Fruit fly (Drosophila melanogaster) whole organism, embryonic: ENCODE data around the gene CG9393.

Experiments
- CG12744 ChIP-seq: fragments of 200-800 bp; sonication (Bioruptor generic); optimal IDR thresholded peaks from 2 replicates; lab custom pipeline; 2016; ENCODE audit warnings: missing biosample characterization, missing genetic modification characterization
- CG13424 ChIP-seq: fragments of 200-800 bp; sonication (Bioruptor generic); optimal IDR thresholded peaks from 2 replicates; lab custom pipeline; 2019; ENCODE audit warnings: missing biosample characterization, mild to moderate bottlenecking, missing genetic modification characterization, moderate library complexity
- CG14667 ChIP-seq: fragments of 200-800 bp; sonication (Bioruptor generic); IDR thresholded peaks from 2 replicates; pipeline ENCODE4 v1.3.6; 2022; ENCODE audit warnings: missing biosample characterization, missing genetic modification characterization
- CG15269 ChIP-seq: fragments of 200-800 bp; sonication (Bioruptor generic); optimal IDR thresholded peaks from 2 replicates; lab custom pipeline; 2018; ENCODE audit warnings: missing biosample characterization, mild to moderate bottlenecking, missing genetic modification characterization, moderate library complexity
- CG15514 ChIP-seq: fragments of 200-800 bp; sonication (Bioruptor generic); optimal IDR thresholded peaks from 3 replicates; lab custom pipeline; 2017; ENCODE audit warnings: missing biosample characterization, missing genetic modification characterization, mild to moderate bottlenecking, moderate library complexity, missing genetic modification reagents
- CG1647 ChIP-seq: fragments of 200-800 bp; sonication (Bioruptor generic); optimal IDR thresholded peaks from 3 replicates; lab custom pipeline; 2016; ENCODE audit warnings: missing biosample characterization, missing genetic modification characterization
- CG18011 ChIP-seq: fragments of 200-800 bp; sonication (Bioruptor generic); optimal IDR thresholded peaks from 2 replicates; lab custom pipeline; 2017; ENCODE audit warnings: missing biosample characterization, missing genetic modification characterization, mild to moderate bottlenecking, moderate library complexity, missing genotype
- CG18619 ChIP-seq: fragments of 200-800 bp; sonication (Bioruptor generic); optimal IDR thresholded peaks from 3 replicates; lab custom pipeline; 2017; ENCODE audit warnings: missing biosample characterization, mild to moderate bottlenecking, missing genetic modification characterization
- CG2116 ChIP-seq: fragments of 200-800 bp; sonication (Bioruptor generic); optimal IDR thresholded peaks from 3 replicates; lab custom pipeline; 2018; ENCODE audit warnings: missing biosample characterization, mild to moderate bottlenecking, missing genetic modification characterization
- CG30431 ChIP-seq: fragments of 200-800 bp; sonication (Bioruptor generic); optimal IDR thresholded peaks from 2 replicates; lab custom pipeline; 2017; ENCODE audit warnings: missing biosample characterization, missing genetic modification characterization
- CG3726 ChIP-seq: fragments of 200-800 bp; sonication (Bioruptor generic); IDR thresholded peaks from 3 replicates; pipeline ENCODE4, ENCODE4 v1.3.6; 2022; ENCODE audit warnings: missing biosample characterization, missing genetic modification characterization
- CG5180 ChIP-seq: fragments of 200-800 bp; sonication (Bioruptor generic); optimal IDR thresholded peaks from 3 replicates; lab custom pipeline; 2017; ENCODE audit warnings: missing biosample characterization, missing genetic modification characterization, mild to moderate bottlenecking, moderate library complexity, missing genetic modification reagents
- CG7357 ChIP-seq: fragments of 200-800 bp; sonication (Bioruptor generic); IDR thresholded peaks from 3 replicates; pipeline ENCODE4 v1.3.6; 2022; ENCODE audit warnings: missing biosample characterization, missing genetic modification characterization
- CG7963 ChIP-seq: fragments of 200-800 bp; sonication (Bioruptor generic); IDR thresholded peaks from 3 replicates; pipeline ENCODE4 v1.3.6; 2022; ENCODE audit warnings: missing biosample characterization, missing genetic modification characterization; ENCODE audit not compliant: partially characterized antibody
- CG7987 ChIP-seq: fragments of 200-800 bp; sonication (Bioruptor generic); optimal IDR thresholded peaks from 2 replicates; lab custom pipeline; 2018; ENCODE audit warnings: missing biosample characterization, mild to moderate bottlenecking, missing genetic modification characterization, moderate library complexity
- CG8281 ChIP-seq: fragments of 200-800 bp; sonication (Bioruptor generic); optimal IDR thresholded peaks from 2 replicates; lab custom pipeline; 2018; ENCODE audit warnings: missing biosample characterization, mild to moderate bottlenecking, missing genetic modification characterization, moderate library complexity
- Dfd ChIP-seq, 2 experiments: fragments of >200 bp; optimal IDR thresholded peaks; 2 replicates each; lab custom pipeline; 2017; ENCODE audit warnings: missing biosample characterization in 2 of 2, missing genetic modification characterization in 2 of 2
- HHEX ChIP-seq: fragments of 200-800 bp; sonication (Bioruptor generic); optimal IDR thresholded peaks from 3 replicates; lab custom pipeline; 2017; ENCODE audit warnings: missing biosample characterization, mild to moderate bottlenecking, missing genetic modification characterization, missing genetic modification reagents
- HLH4C ChIP-seq: fragments of 200-800 bp; sonication (Bioruptor generic); IDR thresholded peaks from 3 replicates; pipeline ENCODE4 v1.3.6; 2022; ENCODE audit warnings: missing biosample characterization, missing genetic modification characterization; ENCODE audit not compliant: partially characterized antibody
- HLH54F ChIP-seq: fragments of 200-800 bp; sonication (Bioruptor generic); optimal IDR thresholded peaks from 3 replicates; lab custom pipeline; 2016; ENCODE audit warnings: missing biosample characterization, missing genetic modification characterization
- Hr78 ChIP-seq, 2 experiments: fragments of 200-800 bp in 1 of 2; fragments of >200 bp in 1 of 2; sonication (Bioruptor generic) in 1 of 2; optimal IDR thresholded peaks; 2 replicates each; lab custom pipeline; 2017 to 2019; ENCODE audit warnings: missing biosample characterization in 2 of 2, missing genetic modification characterization in 2 of 2, mild to moderate bottlenecking in 1 of 2, moderate library complexity in 1 of 2
- Nf-YB ChIP-seq: fragments of 200-800 bp; sonication (Bioruptor generic); optimal IDR thresholded peaks from 3 replicates; lab custom pipeline; 2019; ENCODE audit warnings: missing biosample characterization, mild to moderate bottlenecking, missing genetic modification characterization, moderate library complexity
- Ptx1 ChIP-seq: fragments of 200-800 bp; sonication (Bioruptor generic); IDR thresholded peaks from 2 replicates; pipeline ENCODE4 v1.3.6; 2022; ENCODE audit warnings: missing biosample characterization, missing genetic modification characterization
- Six4 ChIP-seq: fragments of 200-800 bp; sonication (Bioruptor generic); optimal IDR thresholded peaks from 2 replicates; lab custom pipeline; 2016; ENCODE audit warnings: missing biosample characterization, missing genetic modification characterization
- Sox102F ChIP-seq: fragments of 200-800 bp; sonication (Bioruptor generic); optimal IDR thresholded peaks from 2 replicates; lab custom pipeline; 2018; ENCODE audit warnings: missing biosample characterization, mild to moderate bottlenecking, missing genetic modification characterization, moderate library complexity
- Ssrp ChIP-seq: fragments of 200-800 bp; sonication (Bioruptor generic); optimal IDR thresholded peaks from 2 replicates; lab custom pipeline; 2018; ENCODE audit warnings: missing biosample characterization, mild to moderate bottlenecking, missing genetic modification characterization, moderate library complexity
- bab2 ChIP-seq: fragments of 200-800 bp; sonication (Bioruptor generic); optimal IDR thresholded peaks from 2 replicates; lab custom pipeline; 2016; ENCODE audit warnings: missing biosample characterization, missing genetic modification characterization
- bowl ChIP-seq: fragments of 200-800 bp; sonication (Bioruptor generic); IDR thresholded peaks from 2 replicates; pipeline ENCODE4 v1.3.6; 2022; ENCODE audit warnings: missing biosample characterization, missing genetic modification characterization
- cad ChIP-seq: fragments of >200 bp; optimal IDR thresholded peaks from 2 replicates; lab custom pipeline; 2017; ENCODE audit warnings: missing biosample characterization, missing genetic modification characterization
- ci ChIP-seq: fragments of 200-800 bp; sonication (Bioruptor generic); IDR thresholded peaks from 3 replicates; pipeline ENCODE4 v1.3.6; 2022; ENCODE audit warnings: missing biosample characterization, missing genetic modification characterization
- danr ChIP-seq: fragments of 200-800 bp; sonication (Bioruptor generic); IDR thresholded peaks from 2 replicates; pipeline ENCODE4 v1.3.6; 2022; ENCODE audit warnings: missing biosample characterization, missing genetic modification characterization
- hkb ChIP-seq, 2 experiments: fragments of 200-800 bp in 1 of 2; fragments of >200 bp in 1 of 2; sonication (Bioruptor generic) in 1 of 2; IDR thresholded peaks in 1 of 2; optimal IDR thresholded peaks in 1 of 2; 2 replicates each; pipeline versions ENCODE4 v1.3.6 to Lab custom; 2017 to 2022; ENCODE audit warnings: missing biosample characterization in 1 of 2, missing genetic modification characterization in 1 of 2
- jumu ChIP-seq: fragments of 200-800 bp; sonication (Bioruptor generic); optimal IDR thresholded peaks from 3 replicates; lab custom pipeline; 2016; ENCODE audit warnings: missing biosample characterization, missing genetic modification characterization
- klu ChIP-seq: fragments of 200-800 bp; sonication (Bioruptor generic); IDR thresholded peaks from 2 replicates; pipeline ENCODE4 v1.3.6; 2022; ENCODE audit warnings: missing biosample characterization, missing genetic modification characterization
- mirr ChIP-seq: fragments of 200-800 bp; sonication (Bioruptor generic); optimal IDR thresholded peaks from 3 replicates; lab custom pipeline; 2018; ENCODE audit warnings: missing biosample characterization, mild to moderate bottlenecking, missing genetic modification characterization
- nerfin-2 ChIP-seq: fragments of 200-800 bp; sonication (Bioruptor generic); IDR thresholded peaks from 2 replicates; pipeline ENCODE4 v1.3.6; 2022; ENCODE audit warnings: missing biosample characterization, missing genetic modification characterization; ENCODE audit not compliant: partially characterized antibody
- phol ChIP-seq: fragments of 200-800 bp; sonication (Bioruptor generic); optimal IDR thresholded peaks from 3 replicates; lab custom pipeline; 2018; ENCODE audit warnings: missing biosample characterization, mild to moderate bottlenecking, missing genetic modification characterization, moderate library complexity
- pnt ChIP-seq: fragments of 200-800 bp; sonication (Bioruptor generic); optimal IDR thresholded peaks from 3 replicates; lab custom pipeline; 2016; ENCODE audit warnings: missing biosample characterization, missing genetic modification characterization
- prd ChIP-seq, 3 experiments: fragments of >200 bp in 2 of 3; fragments of 200-800 bp in 1 of 3; sonication (Bioruptor generic) in 1 of 3; optimal IDR thresholded peaks in 2 of 3; IDR thresholded peaks in 1 of 3; 2 replicates in 2 of 3; 3 replicates in 1 of 3; pipeline versions ENCODE4 v1.3.6 to Lab custom; 2017 to 2022; ENCODE audit warnings: missing biosample characterization in 1 of 3, missing genetic modification characterization in 1 of 3
- so ChIP-seq: fragments of 200-800 bp; sonication (Bioruptor generic); IDR thresholded peaks from 3 replicates; pipeline ENCODE4 v1.3.6; 2022; ENCODE audit warnings: missing biosample characterization, missing genetic modification characterization
- tna ChIP-seq: fragments of 200-800 bp; sonication (Bioruptor generic); IDR thresholded peaks from 2 replicates; pipeline ENCODE4 v1.3.6; 2022; ENCODE audit warnings: missing biosample characterization, missing genetic modification characterization; ENCODE audit not compliant: partially characterized antibody
- unpg ChIP-seq: fragments of 200-800 bp; sonication (Bioruptor generic); optimal IDR thresholded peaks from 3 replicates; lab custom pipeline; 2018; ENCODE audit warnings: missing biosample characterization, mild to moderate bottlenecking, missing genetic modification characterization, moderate library complexity
- usp ChIP-seq: fragments of >200 bp; optimal IDR thresholded peaks from 2 replicates; lab custom pipeline; 2017; ENCODE audit warnings: missing biosample characterization, missing genetic modification characterization
- vnd ChIP-seq: fragments of 200-800 bp; sonication (Bioruptor generic); IDR thresholded peaks from 3 replicates; pipeline ENCODE4 v1.3.6; 2022; ENCODE audit warnings: missing biosample characterization, missing genetic modification characterization; ENCODE audit not compliant: partially characterized antibody
- wek ChIP-seq: fragments of 200-800 bp; sonication (Bioruptor generic); optimal IDR thresholded peaks from 3 replicates; lab custom pipeline; 2018; ENCODE audit warnings: missing biosample characterization, mild to moderate bottlenecking, missing genetic modification characterization, moderate library complexity

CG9393 gene

DNA sequence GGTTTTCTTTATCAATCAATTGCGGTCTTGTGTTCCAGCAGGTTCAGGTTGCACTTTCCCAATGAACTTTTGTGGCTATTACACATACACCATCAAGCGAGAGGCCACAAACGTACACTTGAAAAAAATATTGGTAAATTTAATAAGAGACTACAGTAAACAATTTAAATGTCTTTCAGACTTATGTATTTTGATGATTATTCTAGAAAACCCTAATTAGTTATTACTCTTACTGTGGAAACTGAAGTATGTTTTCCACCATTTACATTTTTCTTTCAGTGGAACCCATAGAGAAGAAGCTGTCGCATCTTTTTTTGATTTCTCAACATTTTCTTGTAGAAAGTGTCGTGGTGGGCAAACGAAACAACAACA, 29.4 kb downstream of the CG9393 start (continued):
- TF ChIP-seq Six4 (GFP tag; lab: Kevin White, UChicago) (peak; percentile 91), HHEX (GFP tag; lab: Kevin White, UChicago) (peak; percentile 87), CG12744 (GFP tag; lab: Kevin White, UChicago) (peak; percentile 89), CG3726 (GFP tag; lab: Robert Waterston, UW) (peak; percentile 85; the same call in 1 of the 3 replicates), CG7987 (GFP tag; lab: Kevin White, UChicago) (peak; percentile 67), CG2116 (GFP tag; lab: Kevin White, UChicago) (peak; percentile 60), Dfd (GFP tag; optimal IDR thresholded peaks at IDR 0.05; lab: Kevin White, UChicago) (no peak), HLH54F (GFP tag; lab: Kevin White, UChicago) (peak; percentile 82), bowl (GFP tag; lab: Robert Waterston, UW) (peak; percentile 79), CG15269 (tag; lab: Kevin White, UChicago) (peak; percentile 95), CG18011 (GFP tag; lab: Kevin White, UChicago) (peak; percentile 49), cad (GFP tag; lab: Kevin White, UChicago) (no peak), CG18619 (peak; percentile 89), Hr78 (GFP tag; optimal IDR thresholded peaks at IDR 0.05; lab: Kevin White, UChicago) (peak in 1 of 2 experiments; percentile 68), vnd (GFP tag; lab: Robert Waterston, UW) (no peak), phol (tag; lab: Kevin White, UChicago) (peak; percentile 95), CG15514 (GFP tag; lab: Kevin White, UChicago) (peak; percentile 50), tna (GFP tag; lab: Robert Waterston, UW) (no peak), wek (GFP tag; lab: Kevin White, UChicago) (peak; percentile 74), klu (GFP tag; lab: Robert Waterston, UW) (peak; percentile 70), mirr (no peak), CG8281 (peak; percentile 70), prd (optimal IDR thresholded peaks at IDR 0.05; lab: Kevin White, UChicago) (no peak), prd (GFP tag; IDR thresholded peaks at IDR 0.05; lab: Robert Waterston, UW) (peak; percentile 93)
- TF ChIP-seq, all 482 proteins: peak for 394

- TF ChIP-seq danr (GFP tag; lab: Robert Waterston, UW): peak; percentile 92
- peak; percentile 86 for TF ChIP-seq Nf-YB (GFP tag; lab: Kevin White, UChicago)
- TF ChIP-seq jumu (GFP tag; lab: Kevin White, UChicago): peak; percentile 94
- TF ChIP-seq CG5180 (GFP tag; lab: Kevin White, UChicago): peak; percentile 84
- TF ChIP-seq Ssrp (tag; lab: Kevin White, UChicago): peak; percentile 92
- TF ChIP-seq CG14667 (GFP tag; lab: Robert Waterston, UW): peak; percentile 85
- peak; percentile 87 for TF ChIP-seq CG1647
- TF ChIP-seq hkb (optimal IDR thresholded peaks at IDR 0.05; lab: Kevin White, UChicago): no peak
- TF ChIP-seq hkb (GFP tag; IDR thresholded peaks at IDR 0.05; lab: Robert Waterston, UW): peak; percentile 89
- TF ChIP-seq CG7357 (GFP tag; lab: Robert Waterston, UW): peak; percentile 85
- TF ChIP-seq CG7963 (GFP tag; lab: Robert Waterston, UW): 0 out of 3 replicates have a peak, but pooled peaks have one; percentile 17
- TF ChIP-seq pnt: peak; percentile 91
- no peak for TF ChIP-seq usp (GFP tag; lab: Kevin White, UChicago)
- TF ChIP-seq HLH4C (GFP tag; lab: Robert Waterston, UW): no peak
- TF ChIP-seq Sox102F (GFP tag; lab: Kevin White, UChicago): peak; percentile 96
- TF ChIP-seq CG30431: peak; percentile 89
- TF ChIP-seq Ptx1 (GFP tag; lab: Robert Waterston, UW): peak; percentile 94
- TF ChIP-seq ci (GFP tag; lab: Robert Waterston, UW): peak; percentile 80
- TF ChIP-seq nerfin-2 (GFP tag; lab: Robert Waterston, UW): 0 out of 2 replicates have a peak, but pooled peaks have one; percentile 34
- TF ChIP-seq bab2: peak; percentile 88
- TF ChIP-seq so (GFP tag; lab: Robert Waterston, UW): peak; percentile 87; the same call in 2 of the 3 replicates
- peak; percentile 97 for TF ChIP-seq CG13424 (tag; lab: Kevin White, UChicago)
- TF ChIP-seq unpg (GFP tag; lab: Kevin White, UChicago): peak; percentile 91
These were observed 30.0 kb downstream of the CG9393 start for dm6 chr3R:9533181-9534124.
